Fruit fly (Drosophila melanogaster): Measurements from ENCODE around the gene eRF1.

DNA sequence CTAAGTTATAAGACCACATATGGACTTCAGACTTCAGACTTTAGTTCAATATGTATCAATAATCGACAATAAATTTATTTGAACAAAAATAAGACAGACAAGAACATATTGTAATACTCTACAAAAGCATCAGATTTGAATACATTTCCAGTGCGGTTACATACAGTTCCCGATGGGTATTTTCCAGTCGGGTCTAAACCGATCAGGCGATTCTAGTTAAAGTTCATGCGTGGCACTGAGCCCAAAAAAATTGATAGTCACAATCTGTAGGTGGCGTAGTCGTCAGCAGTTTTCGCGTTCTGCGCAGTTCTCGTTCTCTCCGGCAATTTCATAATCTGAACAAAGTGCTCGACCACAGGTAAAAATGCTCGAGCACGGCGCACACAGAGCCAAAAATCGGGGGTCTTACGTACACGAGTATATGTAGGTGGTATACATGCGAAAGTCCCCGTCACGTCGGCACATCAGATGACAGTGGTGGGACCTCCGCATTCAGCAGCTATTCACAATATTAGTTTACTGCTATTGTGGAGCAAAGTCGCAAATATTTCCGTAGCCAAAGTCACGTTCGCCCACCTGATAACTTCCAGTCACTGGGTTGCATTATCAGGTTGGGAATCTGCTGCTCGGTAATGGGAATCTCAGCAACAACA lies 47.2 kb downstream of the eRF1 start:
- TF ChIP-seq CG8301 (tag; optimal IDR thresholded peaks at IDR 0.05) (no peak), CG10348 (GFP tag; IDR thresholded peaks at IDR 0.05) (no peak), Pif1A (GFP tag; optimal IDR thresholded peaks at IDR 0.05) (no peak), CG34367 (tag; optimal IDR thresholded peaks at IDR 0.05) (no peak), CG4496 (GFP tag; IDR thresholded peaks at IDR 0.05) (no peak), CG32121 (GFP tag; IDR thresholded peaks at IDR 0.05) (no peak), D1 (tag; optimal IDR thresholded peaks at IDR 0.05) (no peak)
